Fruit fly (Drosophila melanogaster): ENCODE results near the gene AhcyL2.

The AhcyL2 gene

dm6 chr3R:16969361-16970355 is 12.3 kb downstream of the AhcyL2 start (continued):
- peak in 1 of 2 experiments; percentile 32 for TF ChIP-seq eve (GFP tag; optimal IDR thresholded peaks at IDR 0.05)
- peak; percentile 65 for TF ChIP-seq kni (GFP tag; optimal IDR thresholded peaks at IDR 0.05)
- no peak for TF ChIP-seq crp (GFP tag; optimal IDR thresholded peaks at IDR 0.05)
- TF ChIP-seq wor (GFP tag; IDR thresholded peaks at IDR 0.05): no peak
- peak; percentile 62 for TF ChIP-seq scrt (GFP tag; optimal IDR thresholded peaks at IDR 0.05)
- TF ChIP-seq gfzf (GFP tag; optimal IDR thresholded peaks at IDR 0.05): peak; percentile 43
- peak; percentile 81 for TF ChIP-seq CG17361 (GFP tag; IDR thresholded peaks at IDR 0.05)
- no peak for TF ChIP-seq C15 (GFP tag; IDR thresholded peaks at IDR 0.05)
- TF ChIP-seq gem (tag; optimal IDR thresholded peaks at IDR 0.05): peak; percentile 84
- TF ChIP-seq CG12155 (GFP tag; optimal IDR thresholded peaks at IDR 0.05): peak; percentile 54
- TF ChIP-seq B-H1 (GFP tag; IDR thresholded peaks at IDR 0.05): peak; percentile 45; the same call in 2 of the 3 replicates
- TF ChIP-seq CG6765 (GFP tag; optimal IDR thresholded peaks at IDR 0.05): peak; percentile 55
- TF ChIP-seq Ada2b (GFP tag; IDR thresholded peaks at IDR 0.05): peak; percentile 44; the same call in 1 of the 2 replicates
- TF ChIP-seq NFAT (GFP tag; IDR thresholded peaks at IDR 0.05): peak; percentile 69; the same call in 1 of the 2 replicates

dm6 chr3R:16962303-16962702 is 19.7 kb downstream of the AhcyL2 start:
- TF ChIP-seq CG7271 (tag; optimal IDR thresholded peaks at IDR 0.05): peak; percentile 26
- peak; percentile 60 for TF ChIP-seq Elba2 (GFP tag; optimal IDR thresholded peaks at IDR 0.05)
- peak; percentile 83 for TF ChIP-seq cad (GFP tag; optimal IDR thresholded peaks at IDR 0.05)
- TF ChIP-seq Abd-B (GFP tag; optimal IDR thresholded peaks at IDR 0.05): peak; percentile 19
- TF ChIP-seq ham (GFP tag; IDR thresholded peaks at IDR 0.05): no peak

- TF ChIP-seq CG6175 (GFP tag; IDR thresholded peaks at IDR 0.05): no peak
- peak; percentile 59 for TF ChIP-seq crol (GFP tag; IDR thresholded peaks at IDR 0.05)
- TF ChIP-seq cg (GFP tag; optimal IDR thresholded peaks at IDR 0.05): peak; percentile 99
- TF ChIP-seq cad (GFP tag; optimal IDR thresholded peaks at IDR 0.05): peak; percentile 66
- no peak for TF ChIP-seq Bteb2 (GFP tag; optimal IDR thresholded peaks at IDR 0.05)
- no peak for TF ChIP-seq CHES-1-like (GFP tag; optimal IDR thresholded peaks at IDR 0.05)
- peak; percentile 40 for TF ChIP-seq psq (GFP tag; optimal IDR thresholded peaks at IDR 0.05)
- TF ChIP-seq seq (GFP tag; IDR thresholded peaks at IDR 0.05): peak; percentile 82
- TF ChIP-seq Aef1 (GFP tag; IDR thresholded peaks at IDR 0.05): no peak
- no peak for TF ChIP-seq Neu2 (GFP tag; optimal IDR thresholded peaks at IDR 0.05; ENCODE audit: borderline replicate concordance)
- no peak for TF ChIP-seq CG13424 (tag; optimal IDR thresholded peaks at IDR 0.05)
- peak; percentile 66 for TF ChIP-seq CG10321 (GFP tag; IDR thresholded peaks at IDR 0.05)
- TF ChIP-seq gcm (GFP tag; optimal IDR thresholded peaks at IDR 0.05): peak; percentile 70
- no peak for TF ChIP-seq CG8359 (GFP tag; optimal IDR thresholded peaks at IDR 0.05; ENCODE audit: borderline replicate concordance)
- no peak for TF ChIP-seq emc (GFP tag; optimal IDR thresholded peaks at IDR 0.05)
- TF ChIP-seq Nf-YC (tag; optimal IDR thresholded peaks at IDR 0.05): peak; percentile 92
- TF ChIP-seq CG8478 (optimal IDR thresholded peaks at IDR 0.05): peak; percentile 93
- TF ChIP-seq da (GFP tag; optimal IDR thresholded peaks at IDR 0.05): no peak
- no peak for TF ChIP-seq CG7357 (GFP tag; IDR thresholded peaks at IDR 0.05)
- TF ChIP-seq Dbx (GFP tag; IDR thresholded peaks at IDR 0.05): no peak
- TF ChIP-seq CG14014 (GFP tag; IDR thresholded peaks at IDR 0.05): no peak
- TF ChIP-seq Abd-B (GFP tag; optimal IDR thresholded peaks at IDR 0.05): peak; percentile 90
- TF ChIP-seq row (GFP tag; IDR thresholded peaks at IDR 0.05): 0 out of 3 replicates have a peak, but pooled peaks have one; percentile 6
- peak; percentile 36; the same call in 1 of the 3 replicates for TF ChIP-seq CG2199 (GFP tag; IDR thresholded peaks at IDR 0.05)
- no peak for TF ChIP-seq z (GFP tag; IDR thresholded peaks at IDR 0.05)
- peak; percentile 90 for TF ChIP-seq CG1832 (GFP tag; optimal IDR thresholded peaks at IDR 0.05)
- no peak for TF ChIP-seq Blimp-1 (GFP tag; optimal IDR thresholded peaks at IDR 0.05)
- peak; percentile 90 for TF ChIP-seq Nf-YB (GFP tag; optimal IDR thresholded peaks at IDR 0.05)
- TF ChIP-seq CG10274 (GFP tag; optimal IDR thresholded peaks at IDR 0.05): no peak
- TF ChIP-seq Dp (GFP tag; optimal IDR thresholded peaks at IDR 0.05): no peak
These were observed 21.7 kb downstream of the AhcyL2 start for dm6 chr3R:16960219-16960618.

All from whole organism, embryonic.